Fruit fly (Drosophila melanogaster) whole organism, embryonic: Measurements from ENCODE around the gene Ubqn.

Experiments used
- Antp ChIP-seq: fragments of 200-800 bp; sonication (Bioruptor generic); optimal IDR thresholded peaks from 3 replicates; lab custom pipeline; 2016; ENCODE audit warnings: missing biosample characterization, missing genetic modification characterization
- B-H1 ChIP-seq: fragments of 200-800 bp; sonication (Bioruptor generic); IDR thresholded peaks from 3 replicates; pipeline ENCODE4 v1.3.6; 2022; ENCODE audit warnings: missing biosample characterization, missing genetic modification characterization
- Bdp1 ChIP-seq: fragments of 200-800 bp; sonication (Bioruptor generic); optimal IDR thresholded peaks from 3 replicates; lab custom pipeline; 2016; ENCODE audit warnings: missing biosample characterization, missing genetic modification characterization
- Bteb2 ChIP-seq: fragments of 200-800 bp; sonication (Bioruptor generic); optimal IDR thresholded peaks from 2 replicates; lab custom pipeline; 2016; ENCODE audit warnings: missing biosample characterization, missing genetic modification characterization
- CG10543 ChIP-seq: fragments of 200-800 bp; sonication (Bioruptor generic); optimal IDR thresholded peaks from 3 replicates; lab custom pipeline; 2017; ENCODE audit warnings: missing biosample characterization, mild to moderate bottlenecking, missing genetic modification characterization, moderate library complexity
- CG10979 ChIP-seq: fragments of 200-800 bp; sonication (Bioruptor generic); optimal IDR thresholded peaks from 2 replicates; lab custom pipeline; 2018; ENCODE audit warnings: missing biosample characterization, mild to moderate bottlenecking, missing genetic modification characterization, moderate library complexity
- CG11695 ChIP-seq: fragments of 200-800 bp; sonication (Bioruptor generic); IDR thresholded peaks from 3 replicates; pipeline ENCODE4 v1.3.6; 2022; ENCODE audit warnings: missing biosample characterization, missing genetic modification characterization
- CG15601 ChIP-seq: fragments of 200-800 bp; sonication (Bioruptor generic); optimal IDR thresholded peaks from 3 replicates; lab custom pipeline; 2019; ENCODE audit warnings: missing biosample characterization, mild to moderate bottlenecking, missing genetic modification characterization, moderate library complexity
- CG1602 ChIP-seq: fragments of 200-800 bp; sonication (Bioruptor generic); optimal IDR thresholded peaks from 3 replicates; lab custom pipeline; 2016; ENCODE audit warnings: missing biosample characterization, missing genetic modification characterization
- CG30020 ChIP-seq: fragments of 200-800 bp; optimal IDR thresholded peaks from 2 replicates; lab custom pipeline; 2019; ENCODE audit warnings: missing biosample characterization, mild to moderate bottlenecking, missing genetic modification characterization, moderate library complexity
- CG30431 ChIP-seq: fragments of 200-800 bp; sonication (Bioruptor generic); optimal IDR thresholded peaks from 2 replicates; lab custom pipeline; 2017; ENCODE audit warnings: missing biosample characterization, missing genetic modification characterization
- CG31441 ChIP-seq: fragments of 200-800 bp; sonication (Bioruptor generic); IDR thresholded peaks from 2 replicates; pipeline ENCODE4 v1.3.6; 2022; ENCODE audit warnings: missing biosample characterization, missing genetic modification characterization
- CG3281 ChIP-seq: fragments of 200-800 bp; sonication (Bioruptor generic); optimal IDR thresholded peaks from 3 replicates; lab custom pipeline; 2017; ENCODE audit warnings: missing biosample characterization, mild to moderate bottlenecking, missing genetic modification characterization
- CG4730 ChIP-seq: fragments of 200-800 bp; sonication (Bioruptor generic); IDR thresholded peaks from 2 replicates; pipeline ENCODE4 v1.3.6; 2022; ENCODE audit warnings: missing biosample characterization, missing genetic modification characterization
- CG6791 ChIP-seq: fragments of 200-800 bp; sonication (Bioruptor generic); IDR thresholded peaks from 3 replicates; pipeline ENCODE4 v1.3.6; 2022; ENCODE audit warnings: missing biosample characterization, missing genetic modification characterization; ENCODE audit not compliant: partially characterized antibody
- CG7963 ChIP-seq: fragments of 200-800 bp; sonication (Bioruptor generic); IDR thresholded peaks from 3 replicates; pipeline ENCODE4 v1.3.6; 2022; ENCODE audit warnings: missing biosample characterization, missing genetic modification characterization; ENCODE audit not compliant: partially characterized antibody
- CG8478 ChIP-seq: fragments of >200 bp; optimal IDR thresholded peaks from 2 replicates; lab custom pipeline; 2018
- CTCF ChIP-seq: fragments of 200-800 bp; sonication (Bioruptor generic); optimal IDR thresholded peaks from 2 replicates; lab custom pipeline; 2017; ENCODE audit warnings: missing biosample characterization, mild to moderate bottlenecking, missing genetic modification characterization, moderate library complexity
- Dbx ChIP-seq: fragments of 200-800 bp; sonication (Bioruptor generic); IDR thresholded peaks from 3 replicates; pipeline ENCODE4 v1.3.6; 2022; ENCODE audit warnings: missing biosample characterization, missing genetic modification characterization
- Dip2 ChIP-seq: fragments of 200-800 bp; sonication (Bioruptor generic); IDR thresholded peaks from 2 replicates; pipeline ENCODE4 v1.3.6; 2022; ENCODE audit warnings: missing biosample characterization, missing genetic modification characterization
- Gsc ChIP-seq: fragments of 200-800 bp; sonication (Bioruptor generic); IDR thresholded peaks from 2 replicates; pipeline ENCODE4 v1.3.6; 2022; ENCODE audit warnings: missing biosample characterization, missing genetic modification characterization
- HLH4C ChIP-seq: fragments of 200-800 bp; sonication (Bioruptor generic); IDR thresholded peaks from 3 replicates; pipeline ENCODE4 v1.3.6; 2022; ENCODE audit warnings: missing biosample characterization, missing genetic modification characterization; ENCODE audit not compliant: partially characterized antibody
- HLH54F ChIP-seq: fragments of 200-800 bp; sonication (Bioruptor generic); optimal IDR thresholded peaks from 3 replicates; lab custom pipeline; 2016; ENCODE audit warnings: missing biosample characterization, missing genetic modification characterization
- Hmx ChIP-seq: fragments of 200-800 bp; sonication (Bioruptor generic); optimal IDR thresholded peaks from 2 replicates; lab custom pipeline; 2016; ENCODE audit warnings: missing biosample characterization, missing genetic modification characterization
- Hr3 ChIP-seq: fragments of 200-800 bp; sonication (Bioruptor generic); optimal IDR thresholded peaks from 3 replicates; lab custom pipeline; 2016; ENCODE audit warnings: missing biosample characterization, missing genetic modification characterization
- Oaz ChIP-seq: fragments of 200-800 bp; sonication (Bioruptor generic); IDR thresholded peaks from 2 replicates; pipeline ENCODE4 v1.3.6; 2022; ENCODE audit warnings: missing biosample characterization, missing genetic modification characterization
- Scr ChIP-seq: fragments of 200-800 bp; sonication (Bioruptor generic); IDR thresholded peaks from 2 replicates; pipeline ENCODE4 v1.3.6; 2022; ENCODE audit warnings: missing biosample characterization, missing genetic modification characterization; ENCODE audit not compliant: partially characterized antibody
- Ssrp ChIP-seq: fragments of 200-800 bp; sonication (Bioruptor generic); optimal IDR thresholded peaks from 2 replicates; lab custom pipeline; 2018; ENCODE audit warnings: missing biosample characterization, mild to moderate bottlenecking, missing genetic modification characterization, moderate library complexity
- Xbp1 ChIP-seq: fragments of 200-800 bp; sonication (Bioruptor generic); optimal IDR thresholded peaks from 3 replicates; lab custom pipeline; 2016; ENCODE audit warnings: missing biosample characterization, mild to moderate bottlenecking, missing genetic modification characterization
- ab ChIP-seq: fragments of 200-800 bp; sonication (Bioruptor generic); optimal IDR thresholded peaks from 2 replicates; lab custom pipeline; 2016; ENCODE audit warnings: missing biosample characterization, missing genetic modification characterization
- ato ChIP-seq: fragments of 200-800 bp; sonication (Bioruptor generic); IDR thresholded peaks from 2 replicates; pipeline ENCODE4 v1.3.6; 2022; ENCODE audit warnings: missing biosample characterization, missing genetic modification characterization; ENCODE audit not compliant: partially characterized antibody
- bigmax ChIP-seq: fragments of 200-800 bp; sonication (Bioruptor generic); optimal IDR thresholded peaks from 2 replicates; lab custom pipeline; 2018; ENCODE audit warnings: missing biosample characterization, mild to moderate bottlenecking, missing genetic modification characterization
- chm ChIP-seq: fragments of 200-800 bp; sonication (Bioruptor generic); IDR thresholded peaks from 2 replicates; pipeline ENCODE4 v1.3.6; 2022; ENCODE audit warnings: missing biosample characterization, missing genetic modification characterization
- croc ChIP-seq: fragments of 200-800 bp; sonication (Bioruptor generic); conservative IDR thresholded peaks from 3 replicates; pipeline ENCODE4 v1.3.6; 2022; ENCODE audit warnings: missing biosample characterization, missing genetic modification characterization
- danr ChIP-seq: fragments of 200-800 bp; sonication (Bioruptor generic); IDR thresholded peaks from 2 replicates; pipeline ENCODE4 v1.3.6; 2022; ENCODE audit warnings: missing biosample characterization, missing genetic modification characterization
- en ChIP-seq: fragments of 200-800 bp; sonication (Bioruptor generic); optimal IDR thresholded peaks from 2 replicates; lab custom pipeline; 2016; ENCODE audit warnings: missing biosample characterization, missing genetic modification characterization
- exex ChIP-seq: fragments of 200-800 bp; sonication (Bioruptor generic); optimal IDR thresholded peaks from 4 replicates; lab custom pipeline; 2018; ENCODE audit warnings: missing biosample characterization, mild to moderate bottlenecking, missing genetic modification characterization, moderate library complexity
- fd96Cb ChIP-seq: fragments of 200-800 bp; sonication (Bioruptor generic); optimal IDR thresholded peaks from 2 replicates; lab custom pipeline; 2018; ENCODE audit warnings: missing biosample characterization, mild to moderate bottlenecking, missing genetic modification characterization, moderate library complexity
- fu2 ChIP-seq: fragments of 200-800 bp; sonication (Bioruptor generic); optimal IDR thresholded peaks from 2 replicates; lab custom pipeline; 2016; ENCODE audit warnings: missing biosample characterization, missing genetic modification characterization
- gcm2 ChIP-seq: fragments of 200-800 bp; sonication (Bioruptor generic); optimal IDR thresholded peaks from 2 replicates; lab custom pipeline; 2016; ENCODE audit warnings: missing biosample characterization, missing genetic modification characterization
- grau ChIP-seq: fragments of 200-800 bp; optimal IDR thresholded peaks from 3 replicates; lab custom pipeline; 2019; ENCODE audit warnings: missing biosample characterization, mild to moderate bottlenecking, missing genetic modification characterization, moderate library complexity
- h ChIP-seq: fragments of >200 bp; optimal IDR thresholded peaks from 2 replicates; lab custom pipeline; 2017
- ham ChIP-seq: fragments of 200-800 bp; sonication (Bioruptor generic); IDR thresholded peaks from 2 replicates; pipeline ENCODE4 v1.3.6; 2022; ENCODE audit warnings: missing biosample characterization, missing genetic modification characterization
- lmd ChIP-seq: fragments of 200-800 bp; sonication (Bioruptor generic); IDR thresholded peaks from 2 replicates; pipeline ENCODE4 v1.3.6; 2022; ENCODE audit warnings: missing biosample characterization, missing genetic modification characterization
- mld ChIP-seq: fragments of 200-800 bp; sonication (Bioruptor generic); IDR thresholded peaks from 3 replicates; pipeline ENCODE4 v1.3.6; 2022; ENCODE audit warnings: missing biosample characterization, missing genetic modification characterization; ENCODE audit not compliant: partially characterized antibody
- nerfin-2 ChIP-seq: fragments of 200-800 bp; sonication (Bioruptor generic); IDR thresholded peaks from 2 replicates; pipeline ENCODE4 v1.3.6; 2022; ENCODE audit warnings: missing biosample characterization, missing genetic modification characterization; ENCODE audit not compliant: partially characterized antibody
- pb ChIP-seq: fragments of 200-800 bp; sonication (Bioruptor generic); optimal IDR thresholded peaks from 3 replicates; lab custom pipeline; 2016; ENCODE audit warnings: missing biosample characterization, missing genetic modification characterization
- ranshi ChIP-seq: fragments of 200-800 bp; sonication (Bioruptor generic); IDR thresholded peaks from 2 replicates; pipeline ENCODE4 v1.3.6; 2022; ENCODE audit warnings: missing biosample characterization, missing genetic modification characterization
- stc ChIP-seq: fragments of 200-800 bp; sonication (Bioruptor generic); IDR thresholded peaks from 2 replicates; pipeline ENCODE4 v1.3.6; 2022; ENCODE audit warnings: missing biosample characterization, missing genetic modification characterization
- ttk ChIP-seq: fragments of 200-800 bp; sonication (Bioruptor generic); IDR thresholded peaks from 2 replicates; pipeline ENCODE4 v2.1.2; 2022; ENCODE audit warnings: missing biosample characterization, missing genetic modification characterization
- vnd ChIP-seq: fragments of 200-800 bp; sonication (Bioruptor generic); IDR thresholded peaks from 3 replicates; pipeline ENCODE4 v1.3.6; 2022; ENCODE audit warnings: missing biosample characterization, missing genetic modification characterization; ENCODE audit not compliant: partially characterized antibody
- vvl ChIP-seq: fragments of 200-800 bp; sonication (Bioruptor generic); IDR thresholded peaks from 2 replicates; pipeline ENCODE4 v1.3.6; 2022; ENCODE audit warnings: missing biosample characterization, missing genetic modification characterization
- zen ChIP-seq: fragments of 200-800 bp; sonication (Bioruptor generic); optimal IDR thresholded peaks from 3 replicates; lab custom pipeline; 2018; ENCODE audit warnings: missing biosample characterization, mild to moderate bottlenecking, missing genetic modification characterization, moderate library complexity

Ubqn gene

DNA sequence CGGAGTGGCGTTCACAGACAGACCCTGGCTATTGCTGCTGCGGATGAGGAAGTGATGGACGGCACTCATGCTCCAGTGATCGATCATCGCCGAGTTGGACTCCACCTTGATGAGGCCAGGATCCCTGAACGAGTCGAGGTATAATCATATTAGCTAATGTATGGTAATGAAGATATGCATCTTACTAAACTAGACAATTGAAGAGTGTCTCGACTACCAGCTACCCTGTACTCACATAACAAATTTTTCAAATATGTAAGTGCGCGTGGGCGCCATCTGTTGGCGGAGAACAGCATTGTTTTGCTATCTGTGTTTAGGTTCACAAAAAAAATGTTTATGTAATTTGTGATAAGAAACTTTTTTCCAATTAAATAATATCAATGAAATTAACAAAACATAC lies 4.4 kb upstream of the Ubqn start (continued):
- TF ChIP-seq ttk (GFP tag; lab: Robert Waterston, UW) = no peak
- TF ChIP-seq ham = no peak
- TF ChIP-seq croc = no peak
- no peak for TF ChIP-seq Hr3 (GFP tag; lab: Kevin White, UChicago)
- no peak for TF ChIP-seq Hmx (GFP tag; lab: Kevin White, UChicago)
- no peak for TF ChIP-seq Dbx (GFP tag; lab: Robert Waterston, UW)
- TF ChIP-seq CG31441 = no peak
- TF ChIP-seq Antp (GFP tag; lab: Kevin White, UChicago) = no peak
- no peak for TF ChIP-seq Bdp1 (GFP tag; lab: Kevin White, UChicago)
- TF ChIP-seq ato = peak; percentile 16; the same call in 1 of the 2 replicates
- TF ChIP-seq CG30020 (tag; lab: Kevin White, UChicago) = no peak
- no peak for TF ChIP-seq Xbp1 (GFP tag; lab: Kevin White, UChicago)
- TF ChIP-seq grau = no peak
- TF ChIP-seq danr (GFP tag; lab: Robert Waterston, UW) = no peak
- no peak for TF ChIP-seq CG30431 (GFP tag; lab: Kevin White, UChicago)
- no peak for TF ChIP-seq pb (GFP tag; lab: Kevin White, UChicago)
- no peak for TF ChIP-seq Gsc (GFP tag; lab: Robert Waterston, UW)
- TF ChIP-seq Ssrp (tag; lab: Kevin White, UChicago) = no peak
- no peak for TF ChIP-seq Dip2 (GFP tag; lab: Robert Waterston, UW)
- no peak for TF ChIP-seq CG4730 (GFP tag; lab: Robert Waterston, UW)
- peak; percentile 13; the same call in 1 of the 3 replicates for TF ChIP-seq CG7963
- TF ChIP-seq CG1602 = no peak
- no peak for TF ChIP-seq CG10543
- no peak for TF ChIP-seq CG8478 (lab: Kevin White, UChicago)
- no peak for TF ChIP-seq ab
- no peak for TF ChIP-seq Oaz
- no peak for TF ChIP-seq chm (GFP tag; lab: Robert Waterston, UW)
- TF ChIP-seq HLH4C (GFP tag; lab: Robert Waterston, UW) = peak; percentile 64; the same call in 2 of the 3 replicates
- peak; percentile 59; the same call in 1 of the 3 replicates for TF ChIP-seq CG6791 (GFP tag; lab: Robert Waterston, UW)
- TF ChIP-seq mld = 0 out of 3 replicates have a peak, but pooled peaks have one; percentile 17
- TF ChIP-seq B-H1 (GFP tag; lab: Robert Waterston, UW) = no peak
- TF ChIP-seq stc (GFP tag; lab: Robert Waterston, UW) = no peak
- TF ChIP-seq fu2 = no peak
- TF ChIP-seq h (lab: Kevin White, UChicago) = no peak
- TF ChIP-seq en (GFP tag; lab: Kevin White, UChicago) = no peak
- no peak for TF ChIP-seq gcm2 (GFP tag; lab: Kevin White, UChicago)
- no peak for TF ChIP-seq ranshi (GFP tag; lab: Robert Waterston, UW)
- peak; percentile 45 for TF ChIP-seq Scr (GFP tag; lab: Robert Waterston, UW)
- TF ChIP-seq vnd = 0 out of 3 replicates have a peak, but pooled peaks have one; percentile 43
- no peak for TF ChIP-seq CG11695
- no peak for TF ChIP-seq Bteb2
- TF ChIP-seq zen (tag; lab: Kevin White, UChicago) = no peak
- no peak for TF ChIP-seq vvl (GFP tag; lab: Robert Waterston, UW)
- no peak for TF ChIP-seq HLH54F
- TF ChIP-seq CTCF (GFP tag; lab: Kevin White, UChicago) = peak; percentile 86
- TF ChIP-seq CG15601 (tag; lab: Kevin White, UChicago) = no peak
- no peak for TF ChIP-seq CG10979
- TF ChIP-seq fd96Cb = no peak
- TF ChIP-seq lmd (GFP tag; lab: Robert Waterston, UW) = no peak
- no peak for TF ChIP-seq bigmax (GFP tag; lab: Kevin White, UChicago)
- TF ChIP-seq CG3281 = no peak
- no peak for TF ChIP-seq exex
- peak; percentile 33; the same call in 1 of the 2 replicates for TF ChIP-seq nerfin-2 (GFP tag; lab: Robert Waterston, UW)
